Worm (Caenorhabditis elegans): ENCODE results near the gene Y73B6BL.270.

Y73B6BL.270 gene

DNA sequence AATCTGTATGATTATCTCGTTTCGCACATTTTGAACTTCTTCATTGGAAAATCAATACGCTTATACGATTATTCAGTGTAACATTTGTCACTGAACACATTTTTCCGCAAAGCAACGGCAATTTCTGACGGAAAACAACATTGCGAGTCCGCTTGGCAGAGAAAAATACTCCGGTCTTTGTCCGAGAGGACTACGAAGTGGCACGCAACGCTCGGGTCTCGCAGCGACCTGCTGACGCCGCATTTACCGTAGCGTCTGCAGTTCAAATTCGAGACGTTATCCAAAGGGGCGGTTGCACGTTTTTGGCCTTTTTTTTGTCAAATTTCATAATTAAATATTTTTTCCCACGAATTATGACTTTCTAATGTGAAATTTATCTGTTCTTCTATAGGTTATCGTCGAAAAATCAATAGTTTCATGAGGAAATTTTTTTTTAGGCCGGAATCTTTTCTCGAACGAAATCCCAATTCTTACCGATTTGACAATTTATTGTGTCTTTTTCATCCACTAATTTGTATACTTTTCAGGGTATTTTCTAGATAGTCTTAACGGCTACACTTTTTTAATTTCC lies 41.4 kb upstream of the Y73B6BL.270 start, which contains the start of gene sqd-1 (continued):
- no peak for TF ChIP-seq sea-2 (GFP tag; optimal IDR thresholded peaks at IDR 0.05)
- peak; percentile 99 for TF ChIP-seq lin-39 (tag; optimal IDR thresholded peaks at IDR 0.05)
- peak; percentile 76 for TF ChIP-seq ztf-4 (tag; optimal IDR thresholded peaks at IDR 0.05)
- TF ChIP-seq egl-27 (tag; optimal IDR thresholded peaks at IDR 0.05): peak; percentile 78
- peak; percentile 98 for TF ChIP-seq pha-4 (tag; optimal IDR thresholded peaks at IDR 0.05)
- peak; percentile 73 for TF ChIP-seq skn-1 (tag; optimal IDR thresholded peaks at IDR 0.05)
- peak; percentile 100 for TF ChIP-seq ZK546.5 (tag; optimal IDR thresholded peaks at IDR 0.05)
- TF ChIP-seq nhr-23 (tag; optimal IDR thresholded peaks at IDR 0.05): peak; percentile 98
- peak; percentile 55 for TF ChIP-seq elt-1 (tag; optimal IDR thresholded peaks at IDR 0.05)
- TF ChIP-seq nfya-1 (tag; optimal IDR thresholded peaks at IDR 0.05; ENCODE audit: insufficient read depth): peak; percentile 98
- peak; percentile 83 for TF ChIP-seq ceh-82 (tag; optimal IDR thresholded peaks at IDR 0.05)
- no peak for TF ChIP-seq mml-1 (tag; optimal IDR thresholded peaks at IDR 0.05)

DNA sequence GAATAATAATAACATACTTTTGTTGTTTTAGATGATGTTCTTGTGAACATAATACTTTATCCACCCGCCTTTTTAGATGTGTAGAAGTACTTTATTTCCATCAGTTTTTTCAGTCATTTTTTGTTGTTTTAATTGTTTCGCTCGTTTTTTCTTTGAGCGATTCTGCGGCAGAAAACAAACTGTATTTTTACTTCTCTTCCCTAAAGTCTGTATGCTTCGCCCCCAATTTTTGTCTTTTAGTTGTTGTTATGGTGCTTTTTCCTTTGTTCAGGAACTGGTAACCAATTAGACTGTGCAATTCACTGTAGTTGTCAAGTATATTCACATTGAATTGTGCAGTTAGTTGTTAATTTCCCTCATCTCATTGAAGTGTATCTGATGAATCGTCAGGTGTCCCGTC lies 39.4 kb upstream of the Y73B6BL.270 start:
- TF ChIP-seq sea-2 (GFP tag; optimal IDR thresholded peaks at IDR 0.05) (no peak), egl-27 (tag; optimal IDR thresholded peaks at IDR 0.05) (no peak), elt-2 (tag; optimal IDR thresholded peaks at IDR 0.05) (no peak), nhr-23 (tag; optimal IDR thresholded peaks at IDR 0.05) (no peak), aly-2 (tag; optimal IDR thresholded peaks at IDR 0.05) (no peak)

DNA sequence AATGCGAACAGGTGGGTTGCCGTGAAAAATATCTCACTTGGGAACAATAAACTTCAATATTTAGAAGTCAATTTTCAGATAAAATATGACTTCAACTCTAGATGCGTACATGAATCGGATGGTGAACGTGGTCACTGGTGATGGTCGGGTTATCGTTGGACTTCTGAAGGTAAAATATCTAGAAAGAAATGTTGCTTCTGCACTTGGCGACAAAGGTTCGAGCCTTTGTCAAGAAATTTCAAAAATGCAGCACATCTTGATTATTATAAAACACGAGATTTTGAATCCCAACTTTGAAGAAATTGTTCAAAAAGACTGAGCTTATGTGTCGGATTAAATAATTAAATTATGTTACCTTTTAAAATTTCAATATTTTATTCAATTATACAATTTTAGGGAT lies 38.7 kb upstream of the Y73B6BL.270 start, which contains the start of gene lsm-8:
Gene lsm-8, plus strand, starts transcription at position 79 of the 400 bp plus-strand sequence.
- no peak for TF ChIP-seq pqm-1 (tag; optimal IDR thresholded peaks at IDR 0.05)
- TF ChIP-seq ztf-4 (tag; optimal IDR thresholded peaks at IDR 0.05): no peak
- TF ChIP-seq nhr-28 (tag; optimal IDR thresholded peaks at IDR 0.05): no peak
- no peak for TF ChIP-seq lin-15B (tag; optimal IDR thresholded peaks at IDR 0.05)
- no peak for TF ChIP-seq fos-1 (tag; optimal IDR thresholded peaks at IDR 0.05)
- TF ChIP-seq mml-1 (tag; optimal IDR thresholded peaks at IDR 0.05): no peak
- no peak for TF ChIP-seq ceh-9 (tag; optimal IDR thresholded peaks at IDR 0.05)

DNA sequence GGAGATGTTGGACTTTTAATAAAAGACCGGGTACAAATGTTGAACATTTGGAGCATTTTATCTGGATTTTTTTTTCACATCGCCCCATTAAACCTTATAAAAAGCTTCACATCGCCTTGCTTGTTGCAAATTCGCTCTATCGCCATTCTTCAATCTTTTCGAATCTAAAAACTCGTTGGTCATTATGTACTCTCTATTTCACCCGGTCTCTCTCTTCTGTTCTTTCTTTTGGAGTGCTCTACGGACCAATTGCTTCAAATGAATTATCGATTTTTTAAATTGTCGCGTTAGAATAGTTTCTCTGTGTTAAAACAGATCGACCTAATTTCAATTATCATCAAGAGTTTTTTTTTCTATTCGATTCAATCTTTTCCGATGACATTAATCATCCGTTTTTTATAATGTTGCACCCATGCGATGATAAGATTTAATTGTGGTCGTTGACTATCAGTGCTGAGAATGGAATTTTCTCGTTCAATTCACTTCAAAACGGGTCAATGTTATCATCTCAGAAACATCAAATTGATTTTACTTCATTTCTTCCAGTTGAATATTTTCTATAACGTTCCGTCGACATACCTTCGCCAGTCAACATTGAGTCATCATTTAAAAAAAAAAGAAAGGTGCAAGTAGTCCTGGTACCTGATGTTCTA lies 37.7 kb upstream of the Y73B6BL.270 start:
- peak; percentile 76 for TF ChIP-seq ceh-28 (tag; optimal IDR thresholded peaks at IDR 0.05)
- TF ChIP-seq elt-2 (tag; optimal IDR thresholded peaks at IDR 0.05): peak; percentile 71
- TF ChIP-seq nfya-1 (tag; optimal IDR thresholded peaks at IDR 0.05; ENCODE audit: insufficient read depth): peak; percentile 8
- no peak for TF ChIP-seq zag-1 (tag; optimal IDR thresholded peaks at IDR 0.05)
- TF ChIP-seq nhr-23 (tag; optimal IDR thresholded peaks at IDR 0.05): no peak
- peak; percentile 19 for TF ChIP-seq snpc-4 (tag; optimal IDR thresholded peaks at IDR 0.05)
- TF ChIP-seq pqm-1 (tag; optimal IDR thresholded peaks at IDR 0.05): no peak
- TF ChIP-seq lin-15B (tag; optimal IDR thresholded peaks at IDR 0.05): peak; percentile 53
- TF ChIP-seq lin-39 (tag; optimal IDR thresholded peaks at IDR 0.05): peak; percentile 53

DNA sequence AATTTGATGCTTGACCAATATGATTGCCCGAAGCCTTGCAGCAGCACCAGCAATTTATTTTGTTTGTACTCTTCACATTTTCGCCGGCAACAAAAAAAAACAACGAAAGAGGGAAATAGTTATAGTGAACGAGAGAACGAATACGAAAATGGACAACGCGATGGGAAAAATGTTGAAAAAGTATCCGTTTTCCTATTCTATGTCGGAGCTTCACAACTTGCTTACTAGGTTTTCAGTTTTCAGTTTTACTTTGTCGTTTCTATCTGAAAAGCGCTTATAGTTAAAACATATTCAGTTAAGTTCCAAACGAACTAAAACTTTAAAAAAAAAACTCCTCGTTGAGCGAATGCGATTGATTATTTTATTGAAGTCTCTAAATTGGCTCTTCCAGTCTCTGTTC lies 36.9 kb upstream of the Y73B6BL.270 start:
- TF ChIP-seq nfya-1 (tag; optimal IDR thresholded peaks at IDR 0.05; ENCODE audit: insufficient read depth): no peak
- TF ChIP-seq eor-1 (tag; optimal IDR thresholded peaks at IDR 0.05): no peak
- TF ChIP-seq skn-1 (tag; optimal IDR thresholded peaks at IDR 0.05): no peak
- TF ChIP-seq nhr-76 (tag; optimal IDR thresholded peaks at IDR 0.05): no peak
- TF ChIP-seq egl-27 (tag; optimal IDR thresholded peaks at IDR 0.05): no peak
- TF ChIP-seq lin-39 (tag; optimal IDR thresholded peaks at IDR 0.05): no peak
- TF ChIP-seq ZK546.5 (tag; optimal IDR thresholded peaks at IDR 0.05): no peak
- no peak for TF ChIP-seq nhr-23 (tag; optimal IDR thresholded peaks at IDR 0.05)
- TF ChIP-seq nhr-11 (tag; optimal IDR thresholded peaks at IDR 0.05): no peak
- TF ChIP-seq ztf-4 (tag; optimal IDR thresholded peaks at IDR 0.05): no peak
- TF ChIP-seq nhr-12 (tag; optimal IDR thresholded peaks at IDR 0.05): no peak
- no peak for TF ChIP-seq ceh-28 (tag; optimal IDR thresholded peaks at IDR 0.05)
- no peak for TF ChIP-seq daf-12 (tag; optimal IDR thresholded peaks at IDR 0.05)
- no peak for TF ChIP-seq tbx-2 (tag; optimal IDR thresholded peaks at IDR 0.05)
- TF ChIP-seq lsy-12 (tag; optimal IDR thresholded peaks at IDR 0.05): no peak
- no peak for TF ChIP-seq elt-2 (tag; optimal IDR thresholded peaks at IDR 0.05)
- no peak for TF ChIP-seq ceh-16 (tag; optimal IDR thresholded peaks at IDR 0.05)
- no peak for TF ChIP-seq nhr-28 (tag; optimal IDR thresholded peaks at IDR 0.05)
